Fruit fly (Drosophila melanogaster) whole organism, embryonic: ENCODE measurements around the gene CG10283.

Source experiments
- CG10462 ChIP-seq: fragments of 200-800 bp; sonication (Bioruptor generic); optimal IDR thresholded peaks from 2 replicates; lab custom pipeline; 2016; ENCODE audit warnings: missing biosample characterization, missing genetic modification characterization
- CG11247 ChIP-seq: fragments of 200-800 bp; sonication (Bioruptor generic); IDR thresholded peaks from 2 replicates; pipeline ENCODE4 v1.3.6; 2022; ENCODE audit warnings: missing biosample characterization, missing genetic modification characterization
- CG11504 ChIP-seq: fragments of 200-800 bp; sonication (Bioruptor generic); optimal IDR thresholded peaks from 3 replicates; lab custom pipeline; 2019; ENCODE audit warnings: missing biosample characterization, mild to moderate bottlenecking, missing genetic modification characterization, moderate library complexity
- CG12071 ChIP-seq: fragments of 200-800 bp; sonication (Bioruptor generic); optimal IDR thresholded peaks from 3 replicates; lab custom pipeline; 2018; ENCODE audit warnings: missing biosample characterization, mild to moderate bottlenecking, missing genetic modification characterization
- CG14710 ChIP-seq: fragments of 200-800 bp; sonication (Bioruptor generic); optimal IDR thresholded peaks from 3 replicates; lab custom pipeline; 2019; ENCODE audit warnings: missing biosample characterization, mild to moderate bottlenecking, missing genetic modification characterization, moderate library complexity
- CG16813 ChIP-seq: fragments of 200-800 bp; sonication (Bioruptor generic); IDR thresholded peaks from 3 replicates; pipeline ENCODE4 v1.3.6; 2022; ENCODE audit warnings: missing biosample characterization, missing genetic modification characterization; ENCODE audit not compliant: partially characterized antibody
- CG17359 ChIP-seq: fragments of 200-800 bp; sonication (Bioruptor generic); optimal IDR thresholded peaks from 3 replicates; lab custom pipeline; 2018; ENCODE audit warnings: missing biosample characterization, mild to moderate bottlenecking, missing genetic modification characterization, moderate library complexity
- CG17568 ChIP-seq: fragments of 200-800 bp; sonication (Bioruptor generic); optimal IDR thresholded peaks from 2 replicates; lab custom pipeline; 2018; ENCODE audit warnings: missing biosample characterization, mild to moderate bottlenecking, missing genetic modification characterization, moderate library complexity
- CG17612 ChIP-seq: fragments of 200-800 bp; sonication (Bioruptor generic); IDR thresholded peaks from 2 replicates; pipeline ENCODE4 v1.3.6; 2022; ENCODE audit warnings: missing biosample characterization, missing genetic modification characterization
- CG18262 ChIP-seq: fragments of 200-800 bp; optimal IDR thresholded peaks from 3 replicates; lab custom pipeline; 2019; ENCODE audit warnings: missing biosample characterization, mild to moderate bottlenecking, missing genetic modification characterization, moderate library complexity
- CG3995 ChIP-seq: fragments of 200-800 bp; sonication (Bioruptor generic); optimal IDR thresholded peaks from 3 replicates; lab custom pipeline; 2016; ENCODE audit warnings: missing biosample characterization, missing genetic modification characterization
- CG43689 ChIP-seq: fragments of 200-800 bp; sonication (Bioruptor generic); IDR thresholded peaks from 2 replicates; pipeline ENCODE4 v1.3.6; 2022; ENCODE audit warnings: missing biosample characterization, missing genetic modification characterization
- CG4854 ChIP-seq: fragments of 200-800 bp; sonication (Bioruptor generic); optimal IDR thresholded peaks from 2 replicates; lab custom pipeline; 2016; ENCODE audit warnings: missing biosample characterization, missing genetic modification characterization, inconsistent platforms
- CG6813 ChIP-seq: fragments of 200-800 bp; sonication (Bioruptor generic); optimal IDR thresholded peaks from 2 replicates; lab custom pipeline; 2017; ENCODE audit warnings: missing biosample characterization, missing genetic modification characterization, mild to moderate bottlenecking, moderate library complexity, missing genetic modification reagents
- CG7357 ChIP-seq: fragments of 200-800 bp; sonication (Bioruptor generic); IDR thresholded peaks from 3 replicates; pipeline ENCODE4 v1.3.6; 2022; ENCODE audit warnings: missing biosample characterization, missing genetic modification characterization
- CG7786 ChIP-seq: fragments of 200-800 bp; sonication (Bioruptor generic); optimal IDR thresholded peaks from 2 replicates; lab custom pipeline; 2016; ENCODE audit warnings: missing biosample characterization, missing genetic modification characterization
- CG7987 ChIP-seq: fragments of 200-800 bp; sonication (Bioruptor generic); optimal IDR thresholded peaks from 2 replicates; lab custom pipeline; 2018; ENCODE audit warnings: missing biosample characterization, mild to moderate bottlenecking, missing genetic modification characterization, moderate library complexity
- Dek ChIP-seq: fragments of 200-800 bp; sonication (Bioruptor generic); optimal IDR thresholded peaks from 3 replicates; lab custom pipeline; 2019; ENCODE audit warnings: missing biosample characterization, mild to moderate bottlenecking, missing genetic modification characterization, moderate library complexity
- Dip2 ChIP-seq: fragments of 200-800 bp; sonication (Bioruptor generic); IDR thresholded peaks from 2 replicates; pipeline ENCODE4 v1.3.6; 2022; ENCODE audit warnings: missing biosample characterization, missing genetic modification characterization
- Elba2 ChIP-seq: fragments of 200-800 bp; sonication (Bioruptor generic); optimal IDR thresholded peaks from 3 replicates; lab custom pipeline; 2016; ENCODE audit warnings: missing biosample characterization, missing genetic modification characterization
- Hr51 ChIP-seq, 2 experiments: fragments of 200-800 bp; sonication (Bioruptor generic); optimal IDR thresholded peaks; 2 replicates in 1 of 2; 3 replicates in 1 of 2; lab custom pipeline; 2016 to 2018; ENCODE audit warnings: missing biosample characterization in 2 of 2, missing genetic modification characterization in 2 of 2, mild to moderate bottlenecking in 1 of 2, moderate library complexity in 1 of 2
- Kr ChIP-seq: fragments of 200-800 bp; sonication (Bioruptor generic); optimal IDR thresholded peaks from 2 replicates; lab custom pipeline; 2017; ENCODE audit warnings: missing biosample characterization, mild to moderate bottlenecking, missing genetic modification characterization
- MTF-1 ChIP-seq: fragments of 200-800 bp; sonication (Bioruptor generic); optimal IDR thresholded peaks from 2 replicates; lab custom pipeline; 2018; ENCODE audit warnings: missing biosample characterization, mild to moderate bottlenecking, missing genetic modification characterization, borderline replicate concordance
- Opbp ChIP-seq: fragments of 200-800 bp; sonication (Bioruptor generic); IDR thresholded peaks from 3 replicates; pipeline ENCODE4 v1.3.6; 2022; ENCODE audit warnings: missing biosample characterization, missing genetic modification characterization; ENCODE audit not compliant: partially characterized antibody
- Ravus ChIP-seq: fragments of 200-800 bp; sonication (Bioruptor generic); IDR thresholded peaks from 2 replicates; pipeline ENCODE4 v1.3.6; 2022; ENCODE audit warnings: missing biosample characterization, missing genetic modification characterization
- Six4 ChIP-seq: fragments of 200-800 bp; sonication (Bioruptor generic); optimal IDR thresholded peaks from 2 replicates; lab custom pipeline; 2016; ENCODE audit warnings: missing biosample characterization, missing genetic modification characterization
- YL-1 ChIP-seq: fragments of 200-800 bp; sonication (Bioruptor generic); optimal IDR thresholded peaks from 3 replicates; lab custom pipeline; 2017; ENCODE audit warnings: missing biosample characterization, mild to moderate bottlenecking, missing genetic modification characterization
- bcd ChIP-seq: fragments of 200-800 bp; sonication (Bioruptor generic); optimal IDR thresholded peaks from 2 replicates; lab custom pipeline; 2017; ENCODE audit warnings: missing biosample characterization, mild to moderate bottlenecking, missing genetic modification characterization
- crc ChIP-seq: fragments of 200-800 bp; sonication (Bioruptor generic); optimal IDR thresholded peaks from 2 replicates; lab custom pipeline; 2016; ENCODE audit warnings: missing biosample characterization, missing genetic modification characterization
- da ChIP-seq: fragments of 200-800 bp; sonication (Bioruptor generic); optimal IDR thresholded peaks from 2 replicates; lab custom pipeline; 2016; ENCODE audit warnings: missing biosample characterization, missing genetic modification characterization
- disco-r ChIP-seq: fragments of 200-800 bp; sonication (Bioruptor generic); optimal IDR thresholded peaks from 2 replicates; lab custom pipeline; 2016; ENCODE audit warnings: missing biosample characterization, missing genetic modification characterization
- dm ChIP-seq: fragments of 200-800 bp; sonication (Bioruptor generic); optimal IDR thresholded peaks from 3 replicates; lab custom pipeline; 2016; ENCODE audit warnings: missing biosample characterization, missing genetic modification characterization
- gem ChIP-seq: fragments of 200-800 bp; sonication (Bioruptor generic); optimal IDR thresholded peaks from 2 replicates; lab custom pipeline; 2019; ENCODE audit warnings: missing biosample characterization, mild to moderate bottlenecking, missing genetic modification characterization, moderate library complexity
- gro ChIP-seq: fragments of 200-800 bp; sonication (Bioruptor generic); optimal IDR thresholded peaks from 2 replicates; lab custom pipeline; 2016; ENCODE audit warnings: missing biosample characterization, missing genetic modification characterization
- ind ChIP-seq: fragments of 200-800 bp; sonication (Bioruptor generic); optimal IDR thresholded peaks from 3 replicates; lab custom pipeline; 2016; ENCODE audit warnings: missing biosample characterization, missing genetic modification characterization
- lola ChIP-seq, 3 experiments: fragments of >200 bp in 2 of 3; fragments of 200-800 bp in 1 of 3; sonication (Bioruptor generic) in 1 of 3; optimal IDR thresholded peaks; 2 replicates each; lab custom pipeline; 2017 to 2019; ENCODE audit warnings: missing biosample characterization in 3 of 3, missing genetic modification characterization in 3 of 3, mild to moderate bottlenecking in 1 of 3, moderate library complexity in 1 of 3
- lov ChIP-seq, 2 experiments: fragments of 200-800 bp in 1 of 2; fragments of >200 bp in 1 of 2; sonication (Bioruptor generic) in 1 of 2; IDR thresholded peaks in 1 of 2; optimal IDR thresholded peaks in 1 of 2; 2 replicates in 1 of 2; 3 replicates in 1 of 2; pipeline versions ENCODE4 v1.3.6 to Lab custom; 2017 to 2022; ENCODE audit warnings: missing biosample characterization in 1 of 2, missing genetic modification characterization in 1 of 2
- luna ChIP-seq: fragments of 200-800 bp; sonication (Bioruptor generic); optimal IDR thresholded peaks from 2 replicates; lab custom pipeline; 2016; ENCODE audit warnings: missing biosample characterization, missing genetic modification characterization
- pzg ChIP-seq: fragments of 200-800 bp; sonication (Bioruptor generic); optimal IDR thresholded peaks from 3 replicates; lab custom pipeline; 2018; ENCODE audit warnings: missing biosample characterization, mild to moderate bottlenecking, missing genetic modification characterization, moderate library complexity
- rib ChIP-seq: fragments of 200-800 bp; sonication (Bioruptor generic); IDR thresholded peaks from 2 replicates; pipeline ENCODE4 v1.3.6; 2022; ENCODE audit warnings: missing biosample characterization, missing genetic modification characterization
- row ChIP-seq: fragments of 200-800 bp; sonication (Bioruptor generic); IDR thresholded peaks from 3 replicates; pipeline ENCODE4 v1.3.6; 2022; ENCODE audit warnings: missing biosample characterization, missing genetic modification characterization
- scrt ChIP-seq: fragments of 200-800 bp; sonication (Bioruptor generic); optimal IDR thresholded peaks from 2 replicates; lab custom pipeline; 2018; ENCODE audit warnings: missing biosample characterization, mild to moderate bottlenecking, missing genetic modification characterization, moderate library complexity
- sd ChIP-seq: fragments of 200-800 bp; sonication (Bioruptor generic); optimal IDR thresholded peaks from 3 replicates; lab custom pipeline; 2018; ENCODE audit warnings: missing biosample characterization, mild to moderate bottlenecking, missing genetic modification characterization, moderate library complexity
- sr ChIP-seq: fragments of 200-800 bp; sonication (Bioruptor generic); IDR thresholded peaks from 3 replicates; pipeline ENCODE4 v1.3.6; 2022; ENCODE audit warnings: missing biosample characterization, missing genetic modification characterization
- stc ChIP-seq: fragments of 200-800 bp; sonication (Bioruptor generic); IDR thresholded peaks from 2 replicates; pipeline ENCODE4 v1.3.6; 2022; ENCODE audit warnings: missing biosample characterization, missing genetic modification characterization
- trem ChIP-seq: fragments of 200-800 bp; optimal IDR thresholded peaks from 3 replicates; lab custom pipeline; 2019; ENCODE audit warnings: missing biosample characterization, mild to moderate bottlenecking, missing genetic modification characterization, moderate library complexity
- ttk ChIP-seq: fragments of 200-800 bp; sonication (Bioruptor generic); IDR thresholded peaks from 2 replicates; pipeline ENCODE4 v2.1.2; 2022; ENCODE audit warnings: missing biosample characterization, missing genetic modification characterization
- tup ChIP-seq: fragments of 200-800 bp; sonication (Bioruptor generic); optimal IDR thresholded peaks from 2 replicates; lab custom pipeline; 2016; ENCODE audit warnings: missing biosample characterization, mild to moderate bottlenecking, missing genetic modification characterization, moderate library complexity
- wor ChIP-seq: fragments of 200-800 bp; sonication (Bioruptor generic); IDR thresholded peaks from 2 replicates; pipeline ENCODE4 v1.3.6; 2022; ENCODE audit warnings: missing biosample characterization, missing genetic modification characterization
- z ChIP-seq: fragments of 200-800 bp; sonication (Bioruptor generic); IDR thresholded peaks from 3 replicates; pipeline ENCODE4 v1.3.6; 2022; ENCODE audit warnings: missing biosample characterization, missing genetic modification characterization

The CG10283 gene

DNA sequence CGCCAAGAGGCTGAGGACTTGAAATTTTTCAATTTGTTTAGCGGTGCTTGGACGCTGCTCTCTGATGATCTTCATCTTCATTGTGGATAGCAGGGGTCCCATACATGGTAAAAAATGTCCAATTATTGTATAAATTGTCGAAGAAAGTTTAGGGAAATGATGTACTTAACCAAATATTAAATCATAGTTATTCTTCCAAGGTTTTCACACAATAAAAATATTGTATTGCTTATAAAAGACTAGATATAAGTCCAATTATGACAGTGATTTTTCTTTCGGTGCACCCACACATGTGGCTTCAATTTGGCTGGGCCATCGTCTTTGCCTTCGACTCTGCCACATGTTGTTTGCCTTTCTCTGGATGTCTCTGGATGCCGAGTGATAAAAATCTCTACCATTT is 20.6 kb upstream of the CG10283 start (continued):
- no peak for TF ChIP-seq MTF-1
- peak; percentile 32 for TF ChIP-seq disco-r
- TF ChIP-seq CG12071 = no peak
- peak in 1 of 3 experiments; percentile 71 for TF ChIP-seq lola (GFP tag; optimal IDR thresholded peaks at IDR 0.05; lab: Kevin White, UChicago)
- no peak; the same call in 1 of the 2 replicates for TF ChIP-seq Ravus (GFP tag; lab: Robert Waterston, UW)
- peak; percentile 74 for TF ChIP-seq row (GFP tag; lab: Robert Waterston, UW)
- peak; percentile 45 for TF ChIP-seq CG14710 (tag; lab: Kevin White, UChicago)
- TF ChIP-seq Kr = no peak
- no peak for TF ChIP-seq Elba2 (GFP tag; lab: Kevin White, UChicago)
- TF ChIP-seq CG11247 (GFP tag; lab: Robert Waterston, UW) = no peak
- TF ChIP-seq bcd = peak; percentile 42
- peak; percentile 52 for TF ChIP-seq CG11504 (tag; lab: Kevin White, UChicago)
- TF ChIP-seq ind (GFP tag; lab: Kevin White, UChicago) = no peak
- no peak for TF ChIP-seq gro (GFP tag; lab: Kevin White, UChicago)
- TF ChIP-seq CG7987 = no peak
- TF ChIP-seq sd (tag; lab: Kevin White, UChicago) = no peak
- TF ChIP-seq Hr51 (GFP tag; optimal IDR thresholded peaks at IDR 0.05; lab: Kevin White, UChicago) = peak in 1 of 2 experiments; percentile 69
- no peak for TF ChIP-seq CG17612
- TF ChIP-seq luna (GFP tag; lab: Kevin White, UChicago) = no peak
- no peak for TF ChIP-seq pzg (GFP tag; lab: Kevin White, UChicago)
- peak; percentile 78 for TF ChIP-seq gem (tag; lab: Kevin White, UChicago)
- TF ChIP-seq da (GFP tag; lab: Kevin White, UChicago) = no peak
- TF ChIP-seq sr (GFP tag; lab: Robert Waterston, UW) = no peak
- no peak for TF ChIP-seq CG4854
- TF ChIP-seq YL-1 (GFP tag; lab: Kevin White, UChicago) = no peak
- no peak for TF ChIP-seq z (GFP tag; lab: Robert Waterston, UW)
- TF ChIP-seq dm = peak; percentile 53
- TF ChIP-seq lov (optimal IDR thresholded peaks at IDR 0.05; lab: Kevin White, UChicago) = no peak
- TF ChIP-seq lov (GFP tag; IDR thresholded peaks at IDR 0.05; lab: Robert Waterston, UW) = 0 out of 3 replicates have a peak, but pooled peaks have one; percentile 55
- no peak for TF ChIP-seq Dek (tag; lab: Kevin White, UChicago)
- TF ChIP-seq CG43689 = no peak
- TF ChIP-seq CG16813 (GFP tag; lab: Robert Waterston, UW) = no peak
- no peak for TF ChIP-seq Opbp
- TF ChIP-seq CG10462 (GFP tag; lab: Kevin White, UChicago) = peak; percentile 42
- peak; percentile 74 for TF ChIP-seq CG18262 (tag; lab: Kevin White, UChicago)
- TF ChIP-seq stc (GFP tag; lab: Robert Waterston, UW) = peak; percentile 75
- TF ChIP-seq Dip2 (GFP tag; lab: Robert Waterston, UW) = no peak
- peak; percentile 62 for TF ChIP-seq CG17359 (tag; lab: Kevin White, UChicago)
- TF ChIP-seq CG7357 = 0 out of 3 replicates have a peak, but pooled peaks have one; percentile 27
- TF ChIP-seq CG3995 = no peak
- TF ChIP-seq CG17568 = peak; percentile 5
- peak; percentile 1 for TF ChIP-seq crc (GFP tag; lab: Kevin White, UChicago)
- TF ChIP-seq tup (GFP tag; lab: Kevin White, UChicago) = no peak
- TF ChIP-seq rib (GFP tag; lab: Robert Waterston, UW) = no peak
- no peak for TF ChIP-seq CG6813 (GFP tag; lab: Kevin White, UChicago)
- peak; percentile 38 for TF ChIP-seq Six4 (GFP tag; lab: Kevin White, UChicago)
- no peak for TF ChIP-seq scrt (GFP tag; lab: Kevin White, UChicago)
- TF ChIP-seq trem (tag; lab: Kevin White, UChicago) = peak; percentile 16
- no peak for TF ChIP-seq wor (GFP tag; lab: Robert Waterston, UW)
- TF ChIP-seq CG7786 (GFP tag; lab: Kevin White, UChicago) = no peak
- peak; percentile 60; the same call in 1 of the 2 replicates for TF ChIP-seq ttk (GFP tag; lab: Robert Waterston, UW)
